Comparison of ENCODE assay signal across 5 worm cellular contexts in the genomic region with DNA sequence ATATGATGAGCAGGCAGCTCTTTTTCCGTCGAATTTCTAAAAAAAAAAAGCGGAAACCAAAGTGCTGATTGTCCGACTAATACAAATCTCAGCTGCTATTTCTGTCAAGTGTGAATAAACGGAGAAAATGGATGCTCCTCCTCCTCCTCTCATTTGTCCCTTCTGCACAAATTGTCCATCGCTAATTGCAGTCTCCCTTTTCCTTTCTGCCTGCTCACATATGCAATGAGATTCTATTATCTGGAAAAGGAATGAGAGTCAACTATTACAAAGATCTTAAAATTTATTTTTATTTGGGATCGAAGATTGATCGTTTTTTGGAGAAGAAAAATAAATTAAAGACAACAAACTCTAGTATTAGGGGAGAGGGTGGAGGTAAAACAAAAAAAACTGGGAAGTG.
TF ChIP-seq lines count a peak whose summit lies in the region.

No protein-coding gene starts in this region.

TF ChIP-seq in whole organism, L1 larva, 84 proteins besides CTCF, POLR2A, EP300 and RAD21:
- TF ChIP-seq tlp-1 (tag; optimal IDR thresholded peaks at IDR 0.05; lab: Kevin White, UChicago) (no peak), ama-1 (optimal IDR thresholded peaks at IDR 0.05; lab: Kevin White, UChicago) (peak; percentile 38), nhr-90 (tag; optimal IDR thresholded peaks at IDR 0.05; lab: Kevin White, UChicago; ENCODE audit: poor library complexity) (peak; percentile 45), aly-2 (tag; optimal IDR thresholded peaks at IDR 0.05; lab: Kevin White, UChicago) (peak; percentile 95), nhr-76 (tag; optimal IDR thresholded peaks at IDR 0.05; lab: Kevin White, UChicago) (no peak), efl-1 (optimal IDR thresholded peaks at IDR 0.05; lab: Kevin White, UChicago) (peak in 1 of 2 experiments; percentile 3), efl-1 (GFP tag; optimal IDR thresholded peaks at IDR 0.05 in 1 of 2; lab: Kevin White, UChicago) (no peak), nhr-71 (tag; optimal IDR thresholded peaks at IDR 0.05; lab: Kevin White, UChicago) (peak; percentile 38), elt-3 (tag; optimal IDR thresholded peaks at IDR 0.05; lab: Kevin White, UChicago) (peak in 1 of 6 experiments; percentile 2), nhr-85 (tag; lab: Kevin White, UChicago) (peak; percentile 13), rnt-1 (tag; optimal IDR thresholded peaks at IDR 0.05; lab: Kevin White, UChicago) (no peak), swsn-7 (tag; optimal IDR thresholded peaks at IDR 0.05; lab: Kevin White, UChicago) (peak; percentile 10), lsy-2 (tag; optimal IDR thresholded peaks at IDR 0.05; lab: Kevin White, UChicago) (peak; percentile 18 to 25), ztf-4 (tag; optimal IDR thresholded peaks at IDR 0.05; lab: Kevin White, UChicago) (peak; percentile 37), dsc-1 (tag; optimal IDR thresholded peaks at IDR 0.05; lab: Kevin White, UChicago) (no peak), mep-1 (tag; optimal IDR thresholded peaks at IDR 0.05; lab: Kevin White, UChicago) (no peak)

TF ChIP-seq in whole organism, L3 larva, 47 proteins besides CTCF, POLR2A, EP300 and RAD21 (continues in another document):
- TF ChIP-seq ztf-4 (tag; optimal IDR thresholded peaks at IDR 0.05; lab: Kevin White, UChicago) (no peak), sea-2 (GFP tag; optimal IDR thresholded peaks at IDR 0.05; lab: Kevin White, UChicago) (no peak), jun-1 (tag; optimal IDR thresholded peaks at IDR 0.05; lab: Kevin White, UChicago) (no peak), snpc-4 (tag; optimal IDR thresholded peaks at IDR 0.05; lab: Kevin White, UChicago) (no peak), ama-1 (optimal IDR thresholded peaks at IDR 0.05; lab: Kevin White, UChicago) (peak; percentile 62), nhr-237 (tag; optimal IDR thresholded peaks at IDR 0.05; lab: Kevin White, UChicago) (no peak), zag-1 (tag; optimal IDR thresholded peaks at IDR 0.05; lab: Kevin White, UChicago) (no peak), ceh-82 (tag; optimal IDR thresholded peaks at IDR 0.05; lab: Kevin White, UChicago) (peak; percentile 3), nhr-76 (tag; optimal IDR thresholded peaks at IDR 0.05; lab: Kevin White, UChicago) (no peak), skn-1 (tag; optimal IDR thresholded peaks at IDR 0.05; lab: Kevin White, UChicago) (peak; percentile 9), mdl-1 (tag; optimal IDR thresholded peaks at IDR 0.05; lab: Kevin White, UChicago) (no peak), elt-2 (tag; optimal IDR thresholded peaks at IDR 0.05; lab: Kevin White, UChicago) (no peak), daf-12 (tag; optimal IDR thresholded peaks at IDR 0.05; lab: Kevin White, UChicago) (no peak), lin-39 (tag; optimal IDR thresholded peaks at IDR 0.05; lab: Kevin White, UChicago) (no peak), fos-1 (tag; optimal IDR thresholded peaks at IDR 0.05; lab: Kevin White, UChicago) (no peak), nhr-43 (tag; optimal IDR thresholded peaks at IDR 0.05; lab: Kevin White, UChicago; ENCODE audit: poor library complexity, severe bottlenecking) (peak; percentile 50), nhr-28 (tag; optimal IDR thresholded peaks at IDR 0.05; lab: Kevin White, UChicago) (no peak), R02D3.7 (tag; optimal IDR thresholded peaks at IDR 0.05; lab: Kevin White, UChicago) (no peak), unc-39 (tag; optimal IDR thresholded peaks at IDR 0.05; lab: Kevin White, UChicago) (no peak)

TF ChIP-seq in whole organism, early embryonic, 17 proteins besides CTCF, POLR2A, EP300 and RAD21:
- TF ChIP-seq hnd-1 (tag; optimal IDR thresholded peaks at IDR 0.05; lab: Kevin White, UChicago): no peak
- peak; percentile 38 for TF ChIP-seq ama-1 (optimal IDR thresholded peaks at IDR 0.05; lab: Kevin White, UChicago)

TF ChIP-seq in whole organism, midembryonic, 9 proteins besides CTCF, POLR2A, EP300 and RAD21:
- TF ChIP-seq cog-1 (tag; optimal IDR thresholded peaks at IDR 0.05; lab: Kevin White, UChicago) (no peak), klf-2 (GFP tag; conservative IDR thresholded peaks at IDR 0.05; lab: Robert Waterston, UW) (no peak), flt-1 (GFP tag; IDR thresholded peaks at IDR 0.05; lab: Robert Waterston, UW) (peak; percentile 14; the same call in 1 of the 2 replicates), ref-1 (GFP tag; conservative IDR thresholded peaks at IDR 0.05; lab: Robert Waterston, UW) (no peak), ztf-23 (GFP tag; IDR thresholded peaks at IDR 0.05; lab: Robert Waterston, UW) (no peak)

TF ChIP-seq in whole organism, young adult, 124 proteins besides CTCF, POLR2A, EP300 and RAD21 (continues in another document):
- no peak for TF ChIP-seq ztf-26 (tag; optimal IDR thresholded peaks at IDR 0.05; lab: Kevin White, UChicago)
- no peak for TF ChIP-seq rpc-1 (optimal IDR thresholded peaks at IDR 0.05; lab: Kevin White, UChicago)
- no peak for TF ChIP-seq rpc-1 (tag; optimal IDR thresholded peaks at IDR 0.05; lab: Kevin White, UChicago)
- no peak for TF ChIP-seq pha-4 (tag; optimal IDR thresholded peaks at IDR 0.05; lab: Kevin White, UChicago)
- TF ChIP-seq tlf-1 (GFP tag; optimal IDR thresholded peaks at IDR 0.05; lab: Kevin White, UChicago): peak; percentile 76
- peak; percentile 95 for TF ChIP-seq attf-6 (GFP tag; IDR thresholded peaks at IDR 0.05; lab: Robert Waterston, UW)
- peak; percentile 41 for TF ChIP-seq ZK185.1 (tag; optimal IDR thresholded peaks at IDR 0.05; lab: Kevin White, UChicago; ENCODE audit: poor library complexity, severe bottlenecking)
- TF ChIP-seq nfya-2 (GFP tag; IDR thresholded peaks at IDR 0.05; lab: Robert Waterston, UW): no peak
- TF ChIP-seq lin-35 (GFP tag; optimal IDR thresholded peaks at IDR 0.05; lab: Kevin White, UChicago): peak in 1 of 3 experiments; percentile 29
- TF ChIP-seq let-607 (tag; optimal IDR thresholded peaks at IDR 0.05; lab: Kevin White, UChicago): peak; percentile 32 to 82
- peak; percentile 24; the same call in 1 of the 2 replicates for TF ChIP-seq hmg-1.2 (GFP tag; IDR thresholded peaks at IDR 0.05; lab: Robert Waterston, UW)
- TF ChIP-seq snpc-1.1 (tag; optimal IDR thresholded peaks at IDR 0.05; lab: Kevin White, UChicago; ENCODE audit: insufficient read depth): no peak
- no peak for TF ChIP-seq somi-1 (GFP tag; optimal IDR thresholded peaks at IDR 0.05; lab: Kevin White, UChicago)
- peak; percentile 87; the same call in 1 of the 2 replicates for TF ChIP-seq Y53G8AR.9 (GFP tag; conservative IDR thresholded peaks at IDR 0.05; lab: Robert Waterston, UW)
- TF ChIP-seq nhr-80 (tag; optimal IDR thresholded peaks at IDR 0.05; lab: Kevin White, UChicago): peak; percentile 40
- TF ChIP-seq snpc-4 (GFP tag; optimal IDR thresholded peaks at IDR 0.05; lab: Kevin White, UChicago): peak; percentile 72
- peak in 3 of 4 experiments; percentile 3 to 92 (median 52) for TF ChIP-seq snpc-4 (tag; optimal IDR thresholded peaks at IDR 0.05; lab: Kevin White, UChicago)
- TF ChIP-seq mel-28 (tag; optimal IDR thresholded peaks at IDR 0.05; lab: Kevin White, UChicago; ENCODE audit: borderline replicate concordance): no peak
- no peak for TF ChIP-seq B0019.2 (GFP tag; conservative IDR thresholded peaks at IDR 0.05; lab: Robert Waterston, UW)
- TF ChIP-seq snpc-3.4 (tag; optimal IDR thresholded peaks at IDR 0.05; lab: Kevin White, UChicago): peak; percentile 48
- peak; percentile 24 for TF ChIP-seq him-1 (tag; optimal IDR thresholded peaks at IDR 0.05; lab: Kevin White, UChicago)
- TF ChIP-seq F22D6.2 (tag; optimal IDR thresholded peaks at IDR 0.05; lab: Kevin White, UChicago): no peak
- TF ChIP-seq egrh-3 (GFP tag; IDR thresholded peaks at IDR 0.05; lab: Robert Waterston, UW): peak; percentile 8; the same call in 1 of the 2 replicates
- peak; percentile 63 for TF ChIP-seq F10E7.11 (tag; optimal IDR thresholded peaks at IDR 0.05; lab: Kevin White, UChicago)
- peak; percentile 49 for TF ChIP-seq ztf-18 (tag; optimal IDR thresholded peaks at IDR 0.05; lab: Kevin White, UChicago)
- TF ChIP-seq ceh-100 (GFP tag; IDR thresholded peaks at IDR 0.05; lab: Robert Waterston, UW): 0 out of 2 replicates have a peak, but pooled peaks have one; percentile 13
- no peak for TF ChIP-seq aptf-3 (GFP tag; IDR thresholded peaks at IDR 0.05; lab: Robert Waterston, UW)
- TF ChIP-seq B0336.3 (GFP tag; IDR thresholded peaks at IDR 0.05; lab: Robert Waterston, UW): no peak; the same call in 1 of the 2 replicates
- TF ChIP-seq hrde-1 (tag; optimal IDR thresholded peaks at IDR 0.05; lab: Kevin White, UChicago; ENCODE audit: borderline replicate concordance): peak; percentile 23
- TF ChIP-seq tbp1 (GFP tag; optimal IDR thresholded peaks at IDR 0.05; lab: Kevin White, UChicago): peak; percentile 41
- peak; percentile 76 for TF ChIP-seq madf-10 (tag; optimal IDR thresholded peaks at IDR 0.05; lab: Kevin White, UChicago)
- TF ChIP-seq F49E8.2 (tag; optimal IDR thresholded peaks at IDR 0.05; lab: Kevin White, UChicago; ENCODE audit: insufficient read depth): no peak
- no peak for TF ChIP-seq hlh-26 (GFP tag; conservative IDR thresholded peaks at IDR 0.05; lab: Robert Waterston, UW)
- TF ChIP-seq ztf-25 (GFP tag; IDR thresholded peaks at IDR 0.05; lab: Robert Waterston, UW): no peak
- TF ChIP-seq mcd-1 (GFP tag; IDR thresholded peaks at IDR 0.05; lab: Robert Waterston, UW): peak; percentile 41
- TF ChIP-seq B0035.1 (tag; optimal IDR thresholded peaks at IDR 0.05; lab: Kevin White, UChicago): peak; percentile 47
- no peak for TF ChIP-seq dox-1 (GFP tag; IDR thresholded peaks at IDR 0.05; lab: Robert Waterston, UW)
- no peak for TF ChIP-seq ets-4 (GFP tag; optimal IDR thresholded peaks at IDR 0.05; lab: Kevin White, UChicago)
- TF ChIP-seq lir-1 (GFP tag; conservative IDR thresholded peaks at IDR 0.05; lab: Robert Waterston, UW): no peak
- TF ChIP-seq unc-130 (GFP tag; optimal IDR thresholded peaks at IDR 0.05; lab: Kevin White, UChicago): no peak
- TF ChIP-seq nhr-179 (tag; optimal IDR thresholded peaks at IDR 0.05; lab: Kevin White, UChicago): no peak
- no peak for TF ChIP-seq tbx-9 (tag; optimal IDR thresholded peaks at IDR 0.05; lab: Kevin White, UChicago; ENCODE audit: borderline replicate concordance)
- TF ChIP-seq rec-8 (tag; optimal IDR thresholded peaks at IDR 0.05; lab: Kevin White, UChicago): no peak
- TF ChIP-seq F57C9.4 (tag; optimal IDR thresholded peaks at IDR 0.05; lab: Kevin White, UChicago): no peak
- TF ChIP-seq lin-54 (GFP tag; optimal IDR thresholded peaks at IDR 0.05; lab: Kevin White, UChicago): peak; percentile 60
- peak; percentile 33; the same call in 1 of the 2 replicates for TF ChIP-seq F33H1.4 (GFP tag; IDR thresholded peaks at IDR 0.05; lab: Robert Waterston, UW)
- no peak for TF ChIP-seq snpc-1.3 (tag; optimal IDR thresholded peaks at IDR 0.05; lab: Kevin White, UChicago; ENCODE audit: insufficient read depth)
- TF ChIP-seq egl-18 (GFP tag; IDR thresholded peaks at IDR 0.05; lab: Robert Waterston, UW): no peak
